Worm (Caenorhabditis elegans): ENCODE data around the gene nhr-219.

DNA sequence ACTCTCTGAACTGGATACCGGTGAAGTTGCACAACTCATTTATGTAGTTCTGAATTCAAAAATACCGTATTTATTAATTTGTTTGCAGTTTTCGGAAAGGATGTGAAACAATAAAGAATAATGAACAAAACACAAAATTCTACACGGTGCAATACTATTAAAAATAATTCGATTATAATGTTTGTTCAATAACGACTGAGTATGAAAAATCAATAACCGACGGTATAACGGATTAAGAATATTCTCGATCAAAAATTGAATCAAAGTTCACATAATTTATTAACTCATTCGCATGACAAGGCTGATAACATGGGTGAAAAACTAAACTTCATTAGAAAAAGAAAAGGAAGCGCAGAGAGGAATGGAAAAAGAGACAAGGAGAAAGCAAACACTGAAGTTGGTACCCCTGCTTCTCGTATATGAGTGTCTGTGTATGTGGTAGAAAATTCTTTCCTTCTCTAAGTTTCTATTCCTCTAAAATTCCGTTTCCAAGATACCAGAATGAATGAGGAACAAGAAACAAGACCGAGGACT, 9.0 kb upstream of the nhr-219 start, which contains the start of gene nhr-143:
- TF ChIP-seq lsy-2 (tag; optimal IDR thresholded peaks at IDR 0.05) (no peak), ceh-82 (tag; optimal IDR thresholded peaks at IDR 0.05) (no peak), zag-1 (tag; optimal IDR thresholded peaks at IDR 0.05) (no peak)
